Fruit fly (Drosophila melanogaster) whole organism, embryonic: ENCODE measurements around the gene CG44405.
A peak's percentile ranks its signal among the peaks of the same experiment; 100 is the strongest.

ENCODE experiments used
- B-H2 ChIP-seq: fragments of 200-800 bp; sonication (Bioruptor generic); optimal IDR thresholded peaks from 2 replicates; lab custom pipeline; 2018; ENCODE audit warnings: missing biosample characterization, mild to moderate bottlenecking, missing genetic modification characterization
- CG10565 ChIP-seq: fragments of 200-800 bp; sonication (Bioruptor generic); optimal IDR thresholded peaks from 3 replicates; lab custom pipeline; 2016; ENCODE audit warnings: missing biosample characterization, mild to moderate bottlenecking, missing genetic modification characterization
- CG11696 ChIP-seq: fragments of 200-800 bp; sonication (Bioruptor generic); IDR thresholded peaks from 2 replicates; pipeline ENCODE4 v1.3.6; 2022; ENCODE audit warnings: missing biosample characterization, missing genetic modification characterization
- CG12659 ChIP-seq: fragments of 200-800 bp; sonication (Bioruptor generic); optimal IDR thresholded peaks from 3 replicates; lab custom pipeline; 2017; ENCODE audit warnings: mild to moderate bottlenecking, missing biosample characterization, missing genetic modification reagents, missing genetic modification characterization
- CG12769 ChIP-seq: fragments of 200-800 bp; sonication (Bioruptor generic); optimal IDR thresholded peaks from 2 replicates; lab custom pipeline; 2019; ENCODE audit warnings: missing biosample characterization, mild to moderate bottlenecking, missing genetic modification characterization, moderate library complexity
- CG14710 ChIP-seq: fragments of 200-800 bp; sonication (Bioruptor generic); optimal IDR thresholded peaks from 3 replicates; lab custom pipeline; 2019; ENCODE audit warnings: missing biosample characterization, mild to moderate bottlenecking, missing genetic modification characterization, moderate library complexity
- CG15269 ChIP-seq: fragments of 200-800 bp; sonication (Bioruptor generic); optimal IDR thresholded peaks from 2 replicates; lab custom pipeline; 2018; ENCODE audit warnings: missing biosample characterization, mild to moderate bottlenecking, missing genetic modification characterization, moderate library complexity
- CG1647 ChIP-seq: fragments of 200-800 bp; sonication (Bioruptor generic); optimal IDR thresholded peaks from 3 replicates; lab custom pipeline; 2016; ENCODE audit warnings: missing biosample characterization, missing genetic modification characterization
- CG3065 ChIP-seq: fragments of 200-800 bp; sonication (Bioruptor generic); optimal IDR thresholded peaks from 2 replicates; lab custom pipeline; 2016; ENCODE audit warnings: missing biosample characterization, missing genetic modification characterization
- CG32767 ChIP-seq: fragments of 200-800 bp; sonication (Bioruptor generic); IDR thresholded peaks from 2 replicates; pipeline ENCODE4 v1.3.6; 2022; ENCODE audit warnings: missing biosample characterization, missing genetic modification characterization
- CG3407 ChIP-seq: fragments of 200-800 bp; sonication (Bioruptor generic); optimal IDR thresholded peaks from 2 replicates; lab custom pipeline; 2018; ENCODE audit warnings: missing biosample characterization, mild to moderate bottlenecking, missing genetic modification characterization
- CG8388 ChIP-seq: fragments of 200-800 bp; sonication (Bioruptor generic); optimal IDR thresholded peaks from 2 replicates; lab custom pipeline; 2019; ENCODE audit warnings: missing biosample characterization, mild to moderate bottlenecking, missing genetic modification characterization, moderate library complexity
- CG8478 ChIP-seq: fragments of >200 bp; optimal IDR thresholded peaks from 2 replicates; lab custom pipeline; 2018
- CG8944 ChIP-seq: fragments of 200-800 bp; sonication (Bioruptor generic); optimal IDR thresholded peaks from 3 replicates; lab custom pipeline; 2016; ENCODE audit warnings: missing biosample characterization, missing genetic modification characterization
- CG9437 ChIP-seq: fragments of 200-800 bp; sonication (Bioruptor generic); optimal IDR thresholded peaks from 2 replicates; lab custom pipeline; 2018; ENCODE audit warnings: missing biosample characterization, mild to moderate bottlenecking, missing genetic modification characterization
- D19B ChIP-seq: fragments of 200-800 bp; sonication (Bioruptor generic); optimal IDR thresholded peaks from 2 replicates; lab custom pipeline; 2017; ENCODE audit warnings: missing biosample characterization, mild to moderate bottlenecking, missing genetic modification characterization
- Dad ChIP-seq: fragments of 200-800 bp; sonication (Bioruptor generic); optimal IDR thresholded peaks from 3 replicates; lab custom pipeline; 2016; ENCODE audit warnings: missing biosample characterization, missing genetic modification characterization
- Doc3 ChIP-seq: fragments of 200-800 bp; sonication (Bioruptor generic); IDR thresholded peaks from 3 replicates; pipeline ENCODE4 v1.3.6; 2022; ENCODE audit warnings: missing biosample characterization, missing genetic modification characterization; ENCODE audit not compliant: partially characterized antibody
- E2f1 ChIP-seq: fragments of 200-800 bp; sonication (Bioruptor generic); IDR thresholded peaks from 2 replicates; pipeline ENCODE4 v1.3.6; 2022; ENCODE audit warnings: missing biosample characterization, missing genetic modification characterization
- H2.0 ChIP-seq: fragments of 200-800 bp; sonication (Bioruptor generic); IDR thresholded peaks from 2 replicates; pipeline ENCODE4 v1.3.6; 2022; ENCODE audit warnings: missing biosample characterization, missing genetic modification characterization
- HLHmδ ChIP-seq: fragments of 200-800 bp; sonication (Bioruptor generic); optimal IDR thresholded peaks from 2 replicates; lab custom pipeline; 2018; ENCODE audit warnings: missing biosample characterization, mild to moderate bottlenecking, missing genetic modification characterization, moderate library complexity
- Hmr ChIP-seq: fragments of 200-800 bp; sonication (Bioruptor generic); optimal IDR thresholded peaks from 3 replicates; lab custom pipeline; 2017; ENCODE audit warnings: mild to moderate bottlenecking, missing biosample characterization, missing genetic modification reagents, missing genetic modification characterization
- Lpt ChIP-seq: fragments of >200 bp; optimal IDR thresholded peaks from 2 replicates; lab custom pipeline; 2018; ENCODE audit warnings: missing biosample characterization, missing genetic modification characterization
- MBD-R2 ChIP-seq: fragments of 200-800 bp; sonication (Bioruptor generic); IDR thresholded peaks from 2 replicates; pipeline ENCODE4 v1.3.6; 2022; ENCODE audit warnings: missing biosample characterization, missing genetic modification characterization
- MTF-1 ChIP-seq: fragments of 200-800 bp; sonication (Bioruptor generic); optimal IDR thresholded peaks from 2 replicates; lab custom pipeline; 2018; ENCODE audit warnings: missing biosample characterization, mild to moderate bottlenecking, missing genetic modification characterization, borderline replicate concordance
- Max ChIP-seq: fragments of 200-800 bp; sonication (Bioruptor generic); optimal IDR thresholded peaks from 2 replicates; lab custom pipeline; 2016; ENCODE audit warnings: missing biosample characterization, mild to moderate bottlenecking, missing genetic modification characterization
- Rx ChIP-seq: fragments of 200-800 bp; sonication (Bioruptor generic); IDR thresholded peaks from 2 replicates; pipeline ENCODE4 v1.3.6; 2022; ENCODE audit warnings: missing biosample characterization, missing genetic modification characterization
- Scr ChIP-seq: fragments of 200-800 bp; sonication (Bioruptor generic); IDR thresholded peaks from 2 replicates; pipeline ENCODE4 v1.3.6; 2022; ENCODE audit warnings: missing biosample characterization, missing genetic modification characterization; ENCODE audit not compliant: partially characterized antibody
- Stat92E ChIP-seq, 3 experiments: fragments of >200 bp in 2 of 3; fragments of 200-800 bp in 1 of 3; sonication (Bioruptor generic) in 1 of 3; optimal IDR thresholded peaks; 2 replicates each; lab custom pipeline; 2017 to 2019; ENCODE audit warnings: missing biosample characterization in 3 of 3, missing genetic modification characterization in 3 of 3, mild to moderate bottlenecking in 1 of 3, moderate library complexity in 1 of 3
- ash1 ChIP-seq: fragments of 200-800 bp; sonication (Bioruptor generic); optimal IDR thresholded peaks from 2 replicates; lab custom pipeline; 2018; ENCODE audit warnings: missing biosample characterization, mild to moderate bottlenecking, missing genetic modification characterization
- da ChIP-seq: fragments of 200-800 bp; sonication (Bioruptor generic); optimal IDR thresholded peaks from 2 replicates; lab custom pipeline; 2016; ENCODE audit warnings: missing biosample characterization, missing genetic modification characterization
- exex ChIP-seq: fragments of 200-800 bp; sonication (Bioruptor generic); optimal IDR thresholded peaks from 4 replicates; lab custom pipeline; 2018; ENCODE audit warnings: missing biosample characterization, mild to moderate bottlenecking, missing genetic modification characterization, moderate library complexity
- fd102C ChIP-seq: fragments of 200-800 bp; sonication (Bioruptor generic); optimal IDR thresholded peaks from 2 replicates; lab custom pipeline; 2018; ENCODE audit warnings: missing biosample characterization, mild to moderate bottlenecking, missing genetic modification characterization, moderate library complexity
- fu2 ChIP-seq: fragments of 200-800 bp; sonication (Bioruptor generic); optimal IDR thresholded peaks from 2 replicates; lab custom pipeline; 2016; ENCODE audit warnings: missing biosample characterization, missing genetic modification characterization
- gce ChIP-seq: fragments of 200-800 bp; sonication (Bioruptor generic); IDR thresholded peaks from 3 replicates; pipeline ENCODE4 v1.3.6; 2022; ENCODE audit warnings: missing biosample characterization, missing genetic modification characterization
- grn ChIP-seq: fragments of 200-800 bp; sonication (Bioruptor generic); optimal IDR thresholded peaks from 3 replicates; lab custom pipeline; 2017; ENCODE audit warnings: missing biosample characterization, missing genetic modification characterization
- gsb-n ChIP-seq: fragments of 200-800 bp; sonication (Bioruptor generic); optimal IDR thresholded peaks from 3 replicates; lab custom pipeline; 2018; ENCODE audit warnings: missing biosample characterization, mild to moderate bottlenecking, missing genetic modification characterization
- lbe ChIP-seq: fragments of 200-800 bp; sonication (Bioruptor generic); optimal IDR thresholded peaks from 2 replicates; lab custom pipeline; 2016; ENCODE audit warnings: missing biosample characterization, mild to moderate bottlenecking, missing genetic modification characterization
- mam ChIP-seq: fragments of 200-800 bp; sonication (Bioruptor generic); optimal IDR thresholded peaks from 3 replicates; lab custom pipeline; 2016; ENCODE audit warnings: missing biosample characterization, missing genetic modification characterization
- nerfin-2 ChIP-seq: fragments of 200-800 bp; sonication (Bioruptor generic); IDR thresholded peaks from 2 replicates; pipeline ENCODE4 v1.3.6; 2022; ENCODE audit warnings: missing biosample characterization, missing genetic modification characterization; ENCODE audit not compliant: partially characterized antibody
- p53 ChIP-seq: fragments of 200-800 bp; sonication (Bioruptor generic); optimal IDR thresholded peaks from 2 replicates; lab custom pipeline; 2016; ENCODE audit warnings: missing biosample characterization, missing genetic modification characterization
- salm ChIP-seq: fragments of 200-800 bp; sonication (Bioruptor generic); optimal IDR thresholded peaks from 2 replicates; lab custom pipeline; 2018; ENCODE audit warnings: missing biosample characterization, mild to moderate bottlenecking, missing genetic modification characterization
- sima ChIP-seq: fragments of 200-800 bp; sonication (Bioruptor generic); optimal IDR thresholded peaks from 2 replicates; lab custom pipeline; 2016; ENCODE audit warnings: missing biosample characterization, missing genetic modification characterization
- slou ChIP-seq: fragments of 200-800 bp; sonication (Bioruptor generic); optimal IDR thresholded peaks from 3 replicates; lab custom pipeline; 2016; ENCODE audit warnings: missing biosample characterization, missing genetic modification characterization
- sob ChIP-seq: fragments of 200-800 bp; sonication (Bioruptor generic); IDR thresholded peaks from 2 replicates; pipeline ENCODE4 v1.3.6; 2022; ENCODE audit warnings: missing biosample characterization, missing genetic modification characterization
- stc ChIP-seq: fragments of 200-800 bp; sonication (Bioruptor generic); IDR thresholded peaks from 2 replicates; pipeline ENCODE4 v1.3.6; 2022; ENCODE audit warnings: missing biosample characterization, missing genetic modification characterization
- tio ChIP-seq: fragments of 200-800 bp; sonication (Bioruptor generic); optimal IDR thresholded peaks from 2 replicates; lab custom pipeline; 2017; ENCODE audit warnings: missing biosample characterization, missing genetic modification characterization, inconsistent platforms
- zen ChIP-seq: fragments of 200-800 bp; sonication (Bioruptor generic); optimal IDR thresholded peaks from 3 replicates; lab custom pipeline; 2018; ENCODE audit warnings: missing biosample characterization, mild to moderate bottlenecking, missing genetic modification characterization, moderate library complexity

CG44405 gene

dm6 chr2L:16337785-16338184 is 4.3 kb downstream of the CG44405 start, which contains the start of gene CG31817:
TSS of gene CG31817 (minus strand) at chr2L:16337885.
- no peak for TF ChIP-seq CG3065 (GFP tag; lab: Kevin White, UChicago)
- TF ChIP-seq sima (GFP tag; lab: Kevin White, UChicago): no peak
- no peak for TF ChIP-seq CG9437 (GFP tag; lab: Kevin White, UChicago)
- no peak for TF ChIP-seq gce (GFP tag; lab: Robert Waterston, UW)
- no peak for TF ChIP-seq CG8388
- TF ChIP-seq CG3407 (GFP tag; lab: Kevin White, UChicago): no peak
- no peak for TF ChIP-seq nerfin-2 (GFP tag; lab: Robert Waterston, UW)
- no peak for TF ChIP-seq CG32767 (GFP tag; lab: Robert Waterston, UW)

- TF ChIP-seq Stat92E (GFP tag; optimal IDR thresholded peaks at IDR 0.05; lab: Kevin White, UChicago): peak in 1 of 3 experiments; percentile 50
- TF ChIP-seq Scr (GFP tag; lab: Robert Waterston, UW): no peak
- TF ChIP-seq zen (tag; lab: Kevin White, UChicago): peak; percentile 78
- TF ChIP-seq HLHmδ (GFP tag; lab: Kevin White, UChicago): no peak
- no peak for TF ChIP-seq MTF-1 (GFP tag; lab: Kevin White, UChicago)
- TF ChIP-seq Doc3: no peak
- TF ChIP-seq CG8478 (lab: Kevin White, UChicago): no peak
- no peak for TF ChIP-seq fu2
These were observed 12.5 kb downstream of the CG44405 start, which contains the start of gene CG4440 for dm6 chr2L:16329625-16330024. TSS of gene CG4440 (plus strand) at chr2L:16329925.

- TF ChIP-seq grn (peak; percentile 2), p53 (GFP tag; lab: Kevin White, UChicago) (peak; percentile 70), gsb-n (peak; percentile 32), CG8944 (peak; percentile 77), sob (GFP tag; lab: Robert Waterston, UW) (peak; percentile 84), H2.0 (GFP tag; lab: Robert Waterston, UW) (peak; percentile 45), CG11696 (GFP tag; lab: Robert Waterston, UW) (0 out of 2 replicates have a peak, but pooled peaks have one; percentile 19), CG1647 (GFP tag; lab: Kevin White, UChicago) (peak; percentile 46), D19B (GFP tag; lab: Kevin White, UChicago) (peak; percentile 14), mam (GFP tag; lab: Kevin White, UChicago) (peak; percentile 87), Rx (GFP tag; lab: Robert Waterston, UW) (peak; percentile 66), E2f1 (GFP tag; lab: Robert Waterston, UW) (peak; percentile 70), B-H2 (GFP tag; lab: Kevin White, UChicago) (peak; percentile 54), CG12659 (peak; percentile 80), tio (GFP tag; lab: Kevin White, UChicago) (peak; percentile 53), Dad (GFP tag; lab: Kevin White, UChicago) (peak; percentile 69), da (GFP tag; lab: Kevin White, UChicago) (no peak), ash1 (GFP tag; lab: Kevin White, UChicago) (no peak), exex (tag; lab: Kevin White, UChicago) (no peak), CG15269 (no peak), Hmr (GFP tag; lab: Kevin White, UChicago) (no peak), salm (tag; lab: Kevin White, UChicago) (no peak), CG10565 (no peak), Max (GFP tag; lab: Kevin White, UChicago) (no peak), lbe (GFP tag; lab: Kevin White, UChicago) (no peak), stc (GFP tag; lab: Robert Waterston, UW) (peak; percentile 22; the same call in 1 of the 2 replicates), CG12769 (peak; percentile 56), MBD-R2 (peak; percentile 94), Lpt (GFP tag; lab: Kevin White, UChicago) (no peak), slou (peak; percentile 60), fd102C (peak; percentile 33), CG14710 (tag; lab: Kevin White, UChicago) (peak; percentile 81)
These were observed 13.0 kb downstream of the CG44405 start, which contains the start of gene mRpL4 for dm6 chr2L:16329102-16329520. TSS of gene mRpL4 (minus strand) at chr2L:16329132.
